Worm (Caenorhabditis elegans) whole organism, L1 larva: ENCODE measurements around the gene K08B12.1.

Experiments used
- C04F5.9 ChIP-seq: sonication (generic microtip); optimal IDR thresholded peaks from 2 replicates; lab custom pipeline; 2016; ENCODE audit warnings: missing genetic modification characterization, missing compliant biosample characterization
- C16A3.4 ChIP-seq: fragments of 150-350 bp; optimal IDR thresholded peaks from 2 replicates; lab custom pipeline; 2014; ENCODE audit warnings: missing biosample characterization, missing genetic modification characterization
- C34B4.2 ChIP-seq: sonication (generic microtip); optimal IDR thresholded peaks from 2 replicates; lab custom pipeline; 2017; ENCODE audit warnings: mild to moderate bottlenecking, missing genetic modification characterization, missing compliant biosample characterization
- Y116A8C.19 ChIP-seq: sonication (generic microtip); optimal IDR thresholded peaks from 2 replicates; lab custom pipeline; 2016; ENCODE audit warnings: missing compliant biosample characterization, missing genetic modification characterization, borderline replicate concordance
- aly-2 ChIP-seq: fragments of 150-350 bp; optimal IDR thresholded peaks from 2 replicates; lab custom pipeline; 2014; ENCODE audit warnings: missing biosample characterization, missing genetic modification characterization
- ama-1 ChIP-seq: fragments of 150-350 bp; optimal IDR thresholded peaks from 2 replicates; lab custom pipeline; 2014
- blmp-1 ChIP-seq: fragments of 150-350 bp; optimal IDR thresholded peaks from 2 replicates; lab custom pipeline; 2014; ENCODE audit warnings: missing biosample characterization, missing genetic modification characterization
- ceh-88 ChIP-seq: fragments of 200-800 bp; sonication (Bioruptor generic); IDR thresholded peaks from 2 replicates; pipeline ENCODE4 v1.3.6; 2022; ENCODE audit warnings: missing genetic modification characterization, missing compliant biosample characterization
- ceh-90 ChIP-seq: sonication (generic microtip); optimal IDR thresholded peaks from 2 replicates; lab custom pipeline; 2016; ENCODE audit warnings: missing genetic modification characterization, missing compliant biosample characterization
- dpl-1 ChIP-seq, 3 experiments: fragments of 150-350 bp in 2 of 3; sonication (generic microtip) in 1 of 3; optimal IDR thresholded peaks; 2 replicates each; lab custom pipeline; 2014 to 2017; ENCODE audit warnings: missing biosample characterization in 3 of 3, missing genetic modification characterization in 3 of 3, missing genetic modification reagents in 3 of 3
- dsc-1 ChIP-seq: sonication (generic microtip); optimal IDR thresholded peaks from 2 replicates; lab custom pipeline; 2016; ENCODE audit warnings: mild to moderate bottlenecking, missing genetic modification characterization, missing compliant biosample characterization
- efl-3 ChIP-seq: fragments of 200-800 bp; sonication (Bioruptor generic); optimal IDR thresholded peaks from 2 replicates; lab custom pipeline; 2018; ENCODE audit warnings: mild to moderate bottlenecking, missing genetic modification characterization, missing compliant biosample characterization
- egl-13 ChIP-seq: sonication (generic microtip); optimal IDR thresholded peaks from 2 replicates; lab custom pipeline; 2016; ENCODE audit warnings: missing genotype, missing genetic modification reagents, missing genetic modification characterization, missing compliant biosample characterization
- egl-27 ChIP-seq, 2 experiments: fragments of 150-350 bp in 1 of 2; sonication (generic microtip); optimal IDR thresholded peaks; 3 replicates each; lab custom pipeline; 2017 to 2018; ENCODE audit warnings: missing biosample characterization in 2 of 2, missing genetic modification characterization in 2 of 2, missing genetic modification reagents in 2 of 2
- elt-2 ChIP-seq: sonication (generic microtip); optimal IDR thresholded peaks from 2 replicates; lab custom pipeline; 2016; ENCODE audit warnings: missing genetic modification characterization, mild to moderate bottlenecking, inconsistent platforms, missing compliant biosample characterization, missing genetic modification reagents
- elt-3 ChIP-seq, 6 experiments: fragments of 150-350 bp in 1 of 6; sonication (generic microtip); optimal IDR thresholded peaks; 2 replicates each; lab custom pipeline; 2017 to 2018; ENCODE audit warnings: missing biosample characterization in 6 of 6, missing genetic modification characterization in 6 of 6, inconsistent platforms in 1 of 6
- fkh-10 ChIP-seq: sonication (generic microtip); optimal IDR thresholded peaks from 2 replicates; lab custom pipeline; 2017; ENCODE audit warnings: missing biosample characterization, missing genetic modification reagents, missing genetic modification characterization
- fkh-8 ChIP-seq: sonication (generic microtip); optimal IDR thresholded peaks from 2 replicates; lab custom pipeline; 2016; ENCODE audit warnings: mild to moderate bottlenecking, missing genetic modification characterization, missing compliant biosample characterization
- fos-1 ChIP-seq: fragments of 150-350 bp; optimal IDR thresholded peaks from 2 replicates; lab custom pipeline; 2014; ENCODE audit warnings: missing biosample characterization, missing genetic modification characterization
- grh-1 ChIP-seq: fragments of 200-800 bp; sonication (Bioruptor generic); IDR thresholded peaks from 2 replicates; pipeline ENCODE4 v1.3.6; 2022; ENCODE audit warnings: missing genetic modification reagents, missing genetic modification characterization, missing compliant biosample characterization
- hlh-17 ChIP-seq: fragments of 200-800 bp; sonication (Bioruptor generic); optimal IDR thresholded peaks from 2 replicates; lab custom pipeline; 2018; ENCODE audit warnings: missing genetic modification characterization, mild to moderate bottlenecking, missing compliant biosample characterization, moderate library complexity, borderline replicate concordance
- hlh-4 ChIP-seq: sonication (generic microtip); optimal IDR thresholded peaks from 2 replicates; lab custom pipeline; 2016; ENCODE audit warnings: mild to moderate bottlenecking, missing genetic modification characterization, missing compliant biosample characterization
- hpl-2 ChIP-seq: fragments of 150-350 bp; optimal IDR thresholded peaks from 2 replicates; lab custom pipeline; 2014; ENCODE audit warnings: missing biosample characterization, missing genetic modification reagents, missing genetic modification characterization
- isw-1 ChIP-seq: fragments of 200-800 bp; sonication (Bioruptor generic); IDR thresholded peaks from 2 replicates; pipeline ENCODE4 v1.3.6; 2022; ENCODE audit warnings: missing genetic modification characterization, missing compliant biosample characterization
- lin-15B ChIP-seq: fragments of 150-350 bp; sonication (generic microtip); optimal IDR thresholded peaks from 3 replicates; lab custom pipeline; 2014; ENCODE audit warnings: missing biosample characterization, missing genetic modification characterization
- lin-35 ChIP-seq, 2 experiments: fragments of 150-350 bp; optimal IDR thresholded peaks; 2 replicates each; lab custom pipeline; 2014; ENCODE audit warnings: missing biosample characterization in 2 of 2, missing genetic modification characterization in 2 of 2, missing genetic modification reagents in 2 of 2
- lin-39 ChIP-seq: fragments of 150-350 bp; optimal IDR thresholded peaks from 2 replicates; lab custom pipeline; 2014; ENCODE audit warnings: missing biosample characterization, missing genetic modification reagents, missing genetic modification characterization
- lir-3 ChIP-seq: sonication (generic microtip); optimal IDR thresholded peaks from 2 replicates; lab custom pipeline; 2016; ENCODE audit warnings: mild to moderate bottlenecking, missing genetic modification characterization, moderate library complexity, missing compliant biosample characterization; ENCODE audit not compliant: poor library complexity
- lsy-2 ChIP-seq, 2 experiments: fragments of 150-350 bp; optimal IDR thresholded peaks; 2 replicates each; lab custom pipeline; 2014; ENCODE audit warnings: missing biosample characterization in 2 of 2, missing genetic modification characterization in 2 of 2
- nhr-11 ChIP-seq: fragments of 150-350 bp; optimal IDR thresholded peaks from 2 replicates; lab custom pipeline; 2014; ENCODE audit warnings: missing biosample characterization, missing genetic modification characterization
- nhr-12 ChIP-seq: sonication (generic microtip); optimal IDR thresholded peaks from 2 replicates; lab custom pipeline; 2017; ENCODE audit warnings: missing biosample characterization, missing genetic modification characterization
- nhr-19 ChIP-seq: fragments of 200-800 bp; sonication (Bioruptor generic); conservative IDR thresholded peaks from 2 replicates; pipeline ENCODE4 v1.3.6; 2022; ENCODE audit warnings: missing genetic modification characterization, missing compliant biosample characterization
- nhr-20 ChIP-seq: sonication (generic microtip); optimal IDR thresholded peaks from 2 replicates; lab custom pipeline; 2016; ENCODE audit warnings: mild to moderate bottlenecking, missing genetic modification characterization, missing compliant biosample characterization
- nhr-237 ChIP-seq: fragments of 150-350 bp; optimal IDR thresholded peaks from 2 replicates; lab custom pipeline; 2014; ENCODE audit warnings: missing biosample characterization, missing genetic modification characterization
- nhr-47 ChIP-seq: sonication (generic microtip); optimal IDR thresholded peaks from 2 replicates; lab custom pipeline; 2016; ENCODE audit warnings: mild to moderate bottlenecking, missing genetic modification characterization, moderate library complexity, missing compliant biosample characterization
- nhr-71 ChIP-seq: sonication (generic microtip); optimal IDR thresholded peaks from 2 replicates; lab custom pipeline; 2016; ENCODE audit warnings: mild to moderate bottlenecking, missing genetic modification characterization, moderate library complexity, missing compliant biosample characterization
- nhr-77 ChIP-seq: fragments of 150-350 bp; optimal IDR thresholded peaks from 2 replicates; lab custom pipeline; 2014; ENCODE audit warnings: missing biosample characterization, missing genetic modification characterization
- nhr-84 ChIP-seq: sonication (generic microtip); optimal IDR thresholded peaks from 2 replicates; lab custom pipeline; 2017; ENCODE audit warnings: missing biosample characterization, missing genetic modification characterization
- nhr-90 ChIP-seq: sonication (generic microtip); optimal IDR thresholded peaks from 2 replicates; lab custom pipeline; 2016; ENCODE audit warnings: mild to moderate bottlenecking, missing genetic modification characterization, missing compliant biosample characterization; ENCODE audit not compliant: poor library complexity
- pag-3 ChIP-seq: sonication (generic microtip); optimal IDR thresholded peaks from 2 replicates; lab custom pipeline; 2017; ENCODE audit warnings: missing genetic modification characterization, mild to moderate bottlenecking, missing compliant biosample characterization, antibody characterized with exemption, borderline replicate concordance; ENCODE audit not compliant: insufficient read depth
- pqm-1 ChIP-seq: sonication (generic microtip); optimal IDR thresholded peaks from 3 replicates; lab custom pipeline; 2017; ENCODE audit warnings: missing biosample characterization, missing genetic modification characterization
- skn-1 ChIP-seq: fragments of 150-350 bp; optimal IDR thresholded peaks from 2 replicates; lab custom pipeline; 2014; ENCODE audit warnings: missing biosample characterization, missing genetic modification characterization
- sox-4 ChIP-seq: sonication (generic microtip); optimal IDR thresholded peaks from 2 replicates; lab custom pipeline; 2016; ENCODE audit warnings: missing genetic modification characterization, missing compliant biosample characterization
- sptf-1 ChIP-seq: fragments of 150-350 bp; optimal IDR thresholded peaks from 2 replicates; lab custom pipeline; 2014; ENCODE audit warnings: missing biosample characterization, missing genetic modification characterization
- sup-37 ChIP-seq: fragments of 200-800 bp; sonication (Bioruptor generic); optimal IDR thresholded peaks from 2 replicates; lab custom pipeline; 2018; ENCODE audit warnings: mild to moderate bottlenecking, missing genetic modification characterization, missing compliant biosample characterization
- swsn-7 ChIP-seq: sonication (generic microtip); optimal IDR thresholded peaks from 2 replicates; lab custom pipeline; 2016; ENCODE audit warnings: missing genetic modification characterization, missing compliant biosample characterization
- unc-30 ChIP-seq: sonication (generic microtip); optimal IDR thresholded peaks from 2 replicates; lab custom pipeline; 2017; ENCODE audit warnings: missing biosample characterization, missing genetic modification characterization
- unc-62 ChIP-seq: fragments of 150-350 bp; optimal IDR thresholded peaks from 2 replicates; lab custom pipeline; 2014; ENCODE audit warnings: missing biosample characterization, missing genetic modification reagents, missing genetic modification characterization
- unc-98 ChIP-seq: fragments of 200-800 bp; sonication (Bioruptor generic); IDR thresholded peaks from 2 replicates; pipeline ENCODE4 v1.3.6; 2022; ENCODE audit warnings: missing genetic modification characterization, missing compliant biosample characterization
- vab-15 ChIP-seq: sonication (generic microtip); optimal IDR thresholded peaks from 2 replicates; lab custom pipeline; 2017; ENCODE audit warnings: missing genotype, mild to moderate bottlenecking, missing genetic modification characterization, missing compliant biosample characterization
- xbp-1 ChIP-seq: sonication (generic microtip); optimal IDR thresholded peaks from 2 replicates; lab custom pipeline; 2016; ENCODE audit warnings: missing genetic modification characterization, missing compliant biosample characterization
- zag-1 ChIP-seq: fragments of 150-350 bp; optimal IDR thresholded peaks from 2 replicates; lab custom pipeline; 2014; ENCODE audit warnings: missing biosample characterization, missing genetic modification characterization

Gene K08B12.1

ce11 chrV:6267237-6267812, 8.2 kb downstream of the K08B12.1 start, which contains the start of gene mrck-1:
mrck-1 (minus strand) TSS chrV:6267287.
- peak; percentile 89 for TF ChIP-seq fos-1
- peak; percentile 85 for TF ChIP-seq egl-13 (tag; lab: Kevin White, UChicago)
- TF ChIP-seq swsn-7 = peak; percentile 97
- peak; percentile 21 for TF ChIP-seq elt-2 (tag; lab: Kevin White, UChicago)
- TF ChIP-seq hlh-17 (GFP tag; lab: Kevin White, UChicago) = no peak
- TF ChIP-seq sup-37 (GFP tag; lab: Kevin White, UChicago) = peak; percentile 64
- TF ChIP-seq dsc-1 (tag; lab: Kevin White, UChicago) = peak; percentile 99
- TF ChIP-seq nhr-47 (tag; lab: Kevin White, UChicago) = peak; percentile 96
- TF ChIP-seq pag-3 (tag; lab: Kevin White, UChicago) = no peak
- no peak for TF ChIP-seq unc-30
- peak; percentile 92 to 94 for TF ChIP-seq lsy-2 (tag; optimal IDR thresholded peaks at IDR 0.05; lab: Kevin White, UChicago)
- TF ChIP-seq sptf-1 (tag; lab: Kevin White, UChicago) = no peak
- peak; percentile 92 for TF ChIP-seq nhr-19 (GFP tag; lab: Robert Waterston, UW)
- TF ChIP-seq C04F5.9 (tag; lab: Kevin White, UChicago) = peak; percentile 53
- TF ChIP-seq nhr-11 (tag; lab: Kevin White, UChicago) = peak; percentile 53
- peak; percentile 97 for TF ChIP-seq nhr-71
- TF ChIP-seq egl-27 (tag; optimal IDR thresholded peaks at IDR 0.05; lab: Kevin White, UChicago) = peak; percentile 45 to 62
- TF ChIP-seq fkh-10 (GFP tag; lab: Kevin White, UChicago) = peak; percentile 65
- peak; percentile 21 for TF ChIP-seq nhr-237
- TF ChIP-seq efl-3 (GFP tag; lab: Kevin White, UChicago) = no peak
- no peak for TF ChIP-seq unc-98 (GFP tag; lab: Robert Waterston, UW)
- peak; percentile 83 to 86 (median 86) for TF ChIP-seq dpl-1 (GFP tag; optimal IDR thresholded peaks at IDR 0.05; lab: Kevin White, UChicago)
- TF ChIP-seq pqm-1 (tag; lab: Kevin White, UChicago) = no peak
- peak; percentile 69 for TF ChIP-seq lin-15B (tag; lab: Kevin White, UChicago)
- TF ChIP-seq nhr-77 = peak; percentile 84
- peak; percentile 83 to 91 for TF ChIP-seq lin-35 (GFP tag; optimal IDR thresholded peaks at IDR 0.05; lab: Kevin White, UChicago)
- peak; percentile 97 for TF ChIP-seq nhr-20 (tag; lab: Kevin White, UChicago)
- TF ChIP-seq Y116A8C.19 (tag; lab: Kevin White, UChicago) = no peak
- TF ChIP-seq sox-4 (tag; lab: Kevin White, UChicago) = peak; percentile 64
- TF ChIP-seq isw-1 (GFP tag; lab: Robert Waterston, UW) = peak; percentile 78
- TF ChIP-seq ama-1 (lab: Kevin White, UChicago) = peak; percentile 76
- peak; percentile 89 for TF ChIP-seq grh-1 (GFP tag; lab: Robert Waterston, UW)
- peak; percentile 88 for TF ChIP-seq aly-2 (tag; lab: Kevin White, UChicago)
- peak; percentile 92 for TF ChIP-seq nhr-90 (tag; lab: Kevin White, UChicago)
- peak; percentile 96 for TF ChIP-seq blmp-1 (tag; lab: Kevin White, UChicago)
- TF ChIP-seq zag-1 (tag; lab: Kevin White, UChicago) = peak; percentile 90
- TF ChIP-seq elt-3 (tag; optimal IDR thresholded peaks at IDR 0.05; lab: Kevin White, UChicago) = peak; percentile 24 to 95 (median 68)
- no peak for TF ChIP-seq unc-62 (GFP tag; lab: Kevin White, UChicago)
- TF ChIP-seq ceh-90 = no peak
- peak; percentile 87 for TF ChIP-seq skn-1 (tag; lab: Kevin White, UChicago)
- TF ChIP-seq hlh-4 (tag; lab: Kevin White, UChicago) = no peak
- peak; percentile 78 for TF ChIP-seq fkh-8
- peak; percentile 88 for TF ChIP-seq lin-39 (tag; lab: Kevin White, UChicago)
- TF ChIP-seq C16A3.4 = peak; percentile 97
- TF ChIP-seq C34B4.2 (tag; lab: Kevin White, UChicago) = no peak
- peak; percentile 30 for TF ChIP-seq hpl-2 (GFP tag; lab: Kevin White, UChicago)
- TF ChIP-seq vab-15 (tag; lab: Kevin White, UChicago) = peak; percentile 94
- peak; percentile 96 for TF ChIP-seq xbp-1 (tag; lab: Kevin White, UChicago)
- TF ChIP-seq nhr-12 (tag; lab: Kevin White, UChicago) = no peak
- peak; percentile 74 for TF ChIP-seq ceh-88 (GFP tag; lab: Robert Waterston, UW)
- no peak for TF ChIP-seq nhr-84 (tag; lab: Kevin White, UChicago)
- peak; percentile 64 for TF ChIP-seq lir-3 (tag; lab: Kevin White, UChicago)
